Fruit fly (Drosophila melanogaster) whole organism, embryonic: ENCODE data around the gene Ice2.

ENCODE experiments used
- Atf6 ChIP-seq: fragments of 200-800 bp; sonication (Bioruptor generic); IDR thresholded peaks from 2 replicates; pipeline ENCODE4 v1.3.6; 2022; ENCODE audit warnings: missing biosample characterization, missing genetic modification characterization
- B-H1 ChIP-seq: fragments of 200-800 bp; sonication (Bioruptor generic); IDR thresholded peaks from 3 replicates; pipeline ENCODE4 v1.3.6; 2022; ENCODE audit warnings: missing biosample characterization, missing genetic modification characterization
- BtbVII ChIP-seq: fragments of 200-800 bp; sonication (Bioruptor generic); optimal IDR thresholded peaks from 3 replicates; lab custom pipeline; 2017; ENCODE audit warnings: missing biosample characterization, mild to moderate bottlenecking, missing genetic modification characterization
- CG10267 ChIP-seq: fragments of 200-800 bp; sonication (Bioruptor generic); optimal IDR thresholded peaks from 2 replicates; lab custom pipeline; 2018; ENCODE audit warnings: missing biosample characterization, mild to moderate bottlenecking, missing genetic modification characterization, moderate library complexity
- CG10274 ChIP-seq: fragments of 200-800 bp; sonication (Bioruptor generic); optimal IDR thresholded peaks from 3 replicates; lab custom pipeline; 2017; ENCODE audit warnings: missing biosample characterization, mild to moderate bottlenecking, missing genetic modification characterization
- CG10321 ChIP-seq: fragments of 200-800 bp; sonication (Bioruptor generic); IDR thresholded peaks from 2 replicates; pipeline ENCODE4 v1.3.6; 2022; ENCODE audit warnings: missing biosample characterization, missing genetic modification characterization
- CG11504 ChIP-seq: fragments of 200-800 bp; sonication (Bioruptor generic); optimal IDR thresholded peaks from 3 replicates; lab custom pipeline; 2019; ENCODE audit warnings: missing biosample characterization, mild to moderate bottlenecking, missing genetic modification characterization, moderate library complexity
- CG11723 ChIP-seq: fragments of 200-800 bp; sonication (Bioruptor generic); optimal IDR thresholded peaks from 2 replicates; lab custom pipeline; 2017; ENCODE audit warnings: missing biosample characterization, mild to moderate bottlenecking, missing genetic modification characterization
- CG1603 ChIP-seq: fragments of 200-800 bp; sonication (Bioruptor generic); optimal IDR thresholded peaks from 2 replicates; lab custom pipeline; 2019; ENCODE audit warnings: missing biosample characterization, mild to moderate bottlenecking, missing genetic modification characterization, moderate library complexity
- CG1647 ChIP-seq: fragments of 200-800 bp; sonication (Bioruptor generic); optimal IDR thresholded peaks from 3 replicates; lab custom pipeline; 2016; ENCODE audit warnings: missing biosample characterization, missing genetic modification characterization
- CG16863 ChIP-seq: fragments of 200-800 bp; sonication (Bioruptor generic); optimal IDR thresholded peaks from 3 replicates; lab custom pipeline; 2016; ENCODE audit warnings: missing biosample characterization, missing genetic modification characterization
- CG17612 ChIP-seq: fragments of 200-800 bp; sonication (Bioruptor generic); IDR thresholded peaks from 2 replicates; pipeline ENCODE4 v1.3.6; 2022; ENCODE audit warnings: missing biosample characterization, missing genetic modification characterization
- CG3281 ChIP-seq: fragments of 200-800 bp; sonication (Bioruptor generic); optimal IDR thresholded peaks from 3 replicates; lab custom pipeline; 2017; ENCODE audit warnings: missing biosample characterization, mild to moderate bottlenecking, missing genetic modification characterization
- CG42726 ChIP-seq: fragments of 200-800 bp; sonication (Bioruptor generic); IDR thresholded peaks from 2 replicates; pipeline ENCODE4 v1.3.6; 2022; ENCODE audit warnings: missing biosample characterization, missing genetic modification characterization; ENCODE audit not compliant: partially characterized antibody
- CG4404 ChIP-seq: fragments of 200-800 bp; sonication (Bioruptor generic); IDR thresholded peaks from 2 replicates; pipeline ENCODE4 v1.3.6; 2022; ENCODE audit warnings: missing biosample characterization, missing genetic modification characterization
- CG7556 ChIP-seq: fragments of 200-800 bp; sonication (Bioruptor generic); optimal IDR thresholded peaks from 2 replicates; lab custom pipeline; 2017; ENCODE audit warnings: missing biosample characterization, mild to moderate bottlenecking, missing genetic modification characterization
- CG7786 ChIP-seq: fragments of 200-800 bp; sonication (Bioruptor generic); optimal IDR thresholded peaks from 2 replicates; lab custom pipeline; 2016; ENCODE audit warnings: missing biosample characterization, missing genetic modification characterization
- CG7928 ChIP-seq: fragments of 200-800 bp; sonication (Bioruptor generic); optimal IDR thresholded peaks from 2 replicates; lab custom pipeline; 2017; ENCODE audit warnings: missing biosample characterization, mild to moderate bottlenecking, missing genetic modification characterization
- CG8924 ChIP-seq: fragments of 200-800 bp; optimal IDR thresholded peaks from 3 replicates; lab custom pipeline; 2019; ENCODE audit warnings: missing biosample characterization, mild to moderate bottlenecking, missing genetic modification characterization, moderate library complexity
- CG9437 ChIP-seq: fragments of 200-800 bp; sonication (Bioruptor generic); optimal IDR thresholded peaks from 2 replicates; lab custom pipeline; 2018; ENCODE audit warnings: missing biosample characterization, mild to moderate bottlenecking, missing genetic modification characterization
- CG9797 ChIP-seq: fragments of 200-800 bp; sonication (Bioruptor generic); optimal IDR thresholded peaks from 3 replicates; lab custom pipeline; 2018; ENCODE audit warnings: missing biosample characterization, mild to moderate bottlenecking, missing genetic modification characterization
- Dfd ChIP-seq, 2 experiments: fragments of >200 bp; optimal IDR thresholded peaks; 2 replicates each; lab custom pipeline; 2017; ENCODE audit warnings: missing biosample characterization in 2 of 2, missing genetic modification characterization in 2 of 2
- Dip3 ChIP-seq: fragments of 200-800 bp; sonication (Bioruptor generic); optimal IDR thresholded peaks from 3 replicates; lab custom pipeline; 2016; ENCODE audit warnings: missing biosample characterization, missing genetic modification characterization
- Hr3 ChIP-seq: fragments of 200-800 bp; sonication (Bioruptor generic); optimal IDR thresholded peaks from 3 replicates; lab custom pipeline; 2016; ENCODE audit warnings: missing biosample characterization, missing genetic modification characterization
- MBD-R2 ChIP-seq: fragments of 200-800 bp; sonication (Bioruptor generic); IDR thresholded peaks from 2 replicates; pipeline ENCODE4 v1.3.6; 2022; ENCODE audit warnings: missing biosample characterization, missing genetic modification characterization
- Mad ChIP-seq: fragments of 200-800 bp; sonication (Bioruptor generic); optimal IDR thresholded peaks from 2 replicates; lab custom pipeline; 2016; ENCODE audit warnings: missing biosample characterization, missing genetic modification characterization
- Ptx1 ChIP-seq: fragments of 200-800 bp; sonication (Bioruptor generic); IDR thresholded peaks from 2 replicates; pipeline ENCODE4 v1.3.6; 2022; ENCODE audit warnings: missing biosample characterization, missing genetic modification characterization
- Sox100B ChIP-seq: fragments of 200-800 bp; sonication (Bioruptor generic); optimal IDR thresholded peaks from 3 replicates; lab custom pipeline; 2018; ENCODE audit warnings: missing biosample characterization, mild to moderate bottlenecking, missing genetic modification characterization
- Sox102F ChIP-seq: fragments of 200-800 bp; sonication (Bioruptor generic); optimal IDR thresholded peaks from 2 replicates; lab custom pipeline; 2018; ENCODE audit warnings: missing biosample characterization, mild to moderate bottlenecking, missing genetic modification characterization, moderate library complexity
- Ssrp ChIP-seq: fragments of 200-800 bp; sonication (Bioruptor generic); optimal IDR thresholded peaks from 2 replicates; lab custom pipeline; 2018; ENCODE audit warnings: missing biosample characterization, mild to moderate bottlenecking, missing genetic modification characterization, moderate library complexity
- Xbp1 ChIP-seq: fragments of 200-800 bp; sonication (Bioruptor generic); optimal IDR thresholded peaks from 3 replicates; lab custom pipeline; 2016; ENCODE audit warnings: missing biosample characterization, mild to moderate bottlenecking, missing genetic modification characterization
- al ChIP-seq: fragments of 200-800 bp; sonication (Bioruptor generic); IDR thresholded peaks from 2 replicates; pipeline ENCODE4 v1.3.6; 2022; ENCODE audit warnings: missing biosample characterization, missing genetic modification characterization
- bbx ChIP-seq: fragments of 200-800 bp; sonication (Bioruptor generic); IDR thresholded peaks from 2 replicates; pipeline ENCODE4 v1.3.6; 2022; ENCODE audit warnings: missing biosample characterization, missing genetic modification characterization; ENCODE audit not compliant: partially characterized antibody
- cad ChIP-seq: fragments of >200 bp; optimal IDR thresholded peaks from 2 replicates; lab custom pipeline; 2017; ENCODE audit warnings: missing biosample characterization, missing genetic modification characterization
- cg ChIP-seq: fragments of 200-800 bp; sonication (Bioruptor generic); optimal IDR thresholded peaks from 3 replicates; lab custom pipeline; 2019; ENCODE audit warnings: missing biosample characterization, mild to moderate bottlenecking, missing genetic modification characterization, moderate library complexity
- ci ChIP-seq: fragments of 200-800 bp; sonication (Bioruptor generic); IDR thresholded peaks from 3 replicates; pipeline ENCODE4 v1.3.6; 2022; ENCODE audit warnings: missing biosample characterization, missing genetic modification characterization
- eve ChIP-seq, 2 experiments: fragments of >200 bp; optimal IDR thresholded peaks; 2 replicates each; lab custom pipeline; 2017; ENCODE audit warnings: missing biosample characterization in 2 of 2, missing genetic modification characterization in 2 of 2
- inv ChIP-seq: fragments of 200-800 bp; sonication (Bioruptor generic); IDR thresholded peaks from 2 replicates; pipeline ENCODE4 v1.3.6; 2022; ENCODE audit warnings: missing biosample characterization, missing genetic modification characterization; ENCODE audit not compliant: partially characterized antibody
- jigr1 ChIP-seq: fragments of 200-800 bp; sonication (Bioruptor generic); IDR thresholded peaks from 3 replicates; pipeline ENCODE4 v1.3.6; 2022; ENCODE audit warnings: missing biosample characterization, missing genetic modification characterization
- jumu ChIP-seq: fragments of 200-800 bp; sonication (Bioruptor generic); optimal IDR thresholded peaks from 3 replicates; lab custom pipeline; 2016; ENCODE audit warnings: missing biosample characterization, missing genetic modification characterization
- lov ChIP-seq, 2 experiments: fragments of 200-800 bp in 1 of 2; fragments of >200 bp in 1 of 2; sonication (Bioruptor generic) in 1 of 2; IDR thresholded peaks in 1 of 2; optimal IDR thresholded peaks in 1 of 2; 2 replicates in 1 of 2; 3 replicates in 1 of 2; pipeline versions ENCODE4 v1.3.6 to Lab custom; 2017 to 2022; ENCODE audit warnings: missing biosample characterization in 1 of 2, missing genetic modification characterization in 1 of 2
- prd ChIP-seq, 3 experiments: fragments of >200 bp in 2 of 3; fragments of 200-800 bp in 1 of 3; sonication (Bioruptor generic) in 1 of 3; optimal IDR thresholded peaks in 2 of 3; IDR thresholded peaks in 1 of 3; 2 replicates in 2 of 3; 3 replicates in 1 of 3; pipeline versions ENCODE4 v1.3.6 to Lab custom; 2017 to 2022; ENCODE audit warnings: missing biosample characterization in 1 of 3, missing genetic modification characterization in 1 of 3
- rib ChIP-seq: fragments of 200-800 bp; sonication (Bioruptor generic); IDR thresholded peaks from 2 replicates; pipeline ENCODE4 v1.3.6; 2022; ENCODE audit warnings: missing biosample characterization, missing genetic modification characterization
- sug ChIP-seq: fragments of 200-800 bp; optimal IDR thresholded peaks from 2 replicates; lab custom pipeline; 2019; ENCODE audit warnings: missing biosample characterization, mild to moderate bottlenecking, missing genetic modification characterization, moderate library complexity
- tap ChIP-seq: fragments of 200-800 bp; optimal IDR thresholded peaks from 3 replicates; lab custom pipeline; 2019; ENCODE audit warnings: missing biosample characterization, mild to moderate bottlenecking, missing genetic modification characterization, moderate library complexity
- tin ChIP-seq: fragments of 200-800 bp; sonication (Bioruptor generic); optimal IDR thresholded peaks from 3 replicates; lab custom pipeline; 2016; ENCODE audit warnings: missing biosample characterization, missing genetic modification characterization
- tio ChIP-seq: fragments of 200-800 bp; sonication (Bioruptor generic); optimal IDR thresholded peaks from 2 replicates; lab custom pipeline; 2017; ENCODE audit warnings: missing biosample characterization, missing genetic modification characterization, inconsistent platforms
- trem ChIP-seq: fragments of 200-800 bp; optimal IDR thresholded peaks from 3 replicates; lab custom pipeline; 2019; ENCODE audit warnings: missing biosample characterization, mild to moderate bottlenecking, missing genetic modification characterization, moderate library complexity

Ice2 gene

dm6 chr3R:21101453-21102214 lies 28.4 kb upstream of the Ice2 start, which contains the start of the genes CG7044 and Tbc1d22 (continued):
- no peak for TF ChIP-seq Mad
- TF ChIP-seq tin (GFP tag; lab: Kevin White, UChicago) = peak; percentile 51
- no peak for TF ChIP-seq al (GFP tag; lab: Robert Waterston, UW)
- TF ChIP-seq inv (GFP tag; lab: Robert Waterston, UW) = peak; percentile 38; the same call in 1 of the 2 replicates
- no peak for TF ChIP-seq eve (GFP tag; optimal IDR thresholded peaks at IDR 0.05; lab: Kevin White, UChicago)
- TF ChIP-seq CG8924 (tag; lab: Kevin White, UChicago) = peak; percentile 53
- no peak for TF ChIP-seq lov (optimal IDR thresholded peaks at IDR 0.05; lab: Kevin White, UChicago)
- no peak for TF ChIP-seq lov (GFP tag; IDR thresholded peaks at IDR 0.05; lab: Robert Waterston, UW)
- peak; percentile 30; the same call in 1 of the 3 replicates for TF ChIP-seq ci
- peak; percentile 66 for TF ChIP-seq CG9797 (GFP tag; lab: Kevin White, UChicago)
- TF ChIP-seq Hr3 (GFP tag; lab: Kevin White, UChicago) = peak; percentile 69
- TF ChIP-seq jigr1 (GFP tag; lab: Robert Waterston, UW) = no peak
- TF ChIP-seq CG10274 = no peak
- TF ChIP-seq Ssrp (tag; lab: Kevin White, UChicago) = peak; percentile 54
- TF ChIP-seq Ptx1 (GFP tag; lab: Robert Waterston, UW) = peak; percentile 44; the same call in 1 of the 2 replicates
- TF ChIP-seq CG42726 (GFP tag; lab: Robert Waterston, UW) = no peak
- no peak for TF ChIP-seq CG16863 (GFP tag; lab: Kevin White, UChicago)
- TF ChIP-seq CG10267 (tag; lab: Kevin White, UChicago) = peak; percentile 22
- TF ChIP-seq cg (GFP tag; lab: Kevin White, UChicago) = no peak
- TF ChIP-seq CG7786 (GFP tag; lab: Kevin White, UChicago) = no peak
- TF ChIP-seq Dfd (GFP tag; optimal IDR thresholded peaks at IDR 0.05; lab: Kevin White, UChicago) = no peak
- TF ChIP-seq Sox100B (GFP tag; lab: Kevin White, UChicago) = no peak
- TF ChIP-seq CG1603 = no peak
- peak; percentile 43 for TF ChIP-seq sug (tag; lab: Kevin White, UChicago)
- TF ChIP-seq CG17612 (GFP tag; lab: Robert Waterston, UW) = no peak
- TF ChIP-seq CG9437 = peak; percentile 51
- no peak for TF ChIP-seq tio
- no peak for TF ChIP-seq CG1647 (GFP tag; lab: Kevin White, UChicago)
- TF ChIP-seq jumu = peak; percentile 36
- no peak for TF ChIP-seq CG11723
- TF ChIP-seq CG10321 = no peak
- TF ChIP-seq prd (optimal IDR thresholded peaks at IDR 0.05; lab: Kevin White, UChicago) = no peak
- peak; percentile 57; the same call in 2 of the 3 replicates for TF ChIP-seq prd (GFP tag; IDR thresholded peaks at IDR 0.05; lab: Robert Waterston, UW)
- peak; percentile 60 for TF ChIP-seq CG7556
- no peak; the same call in 1 of the 2 replicates for TF ChIP-seq bbx (GFP tag; lab: Robert Waterston, UW)
- no peak for TF ChIP-seq Atf6 (GFP tag; lab: Robert Waterston, UW)
- no peak for TF ChIP-seq CG11504 (tag; lab: Kevin White, UChicago)
- TF ChIP-seq Sox102F (GFP tag; lab: Kevin White, UChicago) = no peak
- no peak for TF ChIP-seq CG7928 (GFP tag; lab: Kevin White, UChicago)
- no peak for TF ChIP-seq rib (GFP tag; lab: Robert Waterston, UW)
- TF ChIP-seq BtbVII (GFP tag; lab: Kevin White, UChicago) = no peak
- TF ChIP-seq Dip3 (GFP tag; lab: Kevin White, UChicago) = peak; percentile 28
- no peak for TF ChIP-seq B-H1 (GFP tag; lab: Robert Waterston, UW)
- no peak for TF ChIP-seq tap (tag; lab: Kevin White, UChicago)
- peak; percentile 12 for TF ChIP-seq trem (tag; lab: Kevin White, UChicago)
- no peak for TF ChIP-seq CG3281 (GFP tag; lab: Kevin White, UChicago)
- 0 out of 2 replicates have a peak, but pooled peaks have one; percentile 19 for TF ChIP-seq CG4404 (GFP tag; lab: Robert Waterston, UW)
- peak; percentile 71 for TF ChIP-seq Xbp1 (GFP tag; lab: Kevin White, UChicago)
- no peak for TF ChIP-seq cad (GFP tag; lab: Kevin White, UChicago)
- TF ChIP-seq MBD-R2 (GFP tag; lab: Robert Waterston, UW) = peak; percentile 63
